Worm (Caenorhabditis elegans): Measurements from ENCODE around the gene daf-1.

DNA sequence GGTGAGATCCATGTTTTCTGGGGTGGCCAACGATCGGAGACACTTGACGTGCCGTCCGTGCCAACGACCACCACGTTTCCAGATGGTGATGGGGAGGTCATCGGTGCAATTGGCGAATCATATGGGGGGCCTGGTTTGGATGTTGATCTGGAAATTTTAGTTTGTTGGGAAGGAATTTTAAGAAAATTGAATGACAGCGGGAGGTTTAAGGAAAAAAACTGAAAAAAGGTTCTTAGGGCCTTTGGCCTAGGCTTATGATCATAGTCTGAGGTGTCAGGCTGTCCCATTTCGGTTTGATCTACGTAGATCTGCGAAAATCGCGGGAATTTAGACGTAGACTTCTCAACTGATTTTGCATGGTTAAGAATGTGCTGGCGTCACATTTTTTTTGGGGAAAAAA is 15.6 kb downstream of the daf-1 start, which contains the start of gene col-99:
- TF ChIP-seq efl-1 (GFP tag; optimal IDR thresholded peaks at IDR 0.05) (no peak), unc-62 (GFP tag; optimal IDR thresholded peaks at IDR 0.05) (no peak), sptf-2 (GFP tag; optimal IDR thresholded peaks at IDR 0.05) (no peak), lin-35 (GFP tag; optimal IDR thresholded peaks at IDR 0.05) (no peak)
